Fruit fly (Drosophila melanogaster) whole organism, wandering third instar larva: Measurements from ENCODE around the gene CG4313.

ENCODE experiments used
- ey ChIP-seq: fragments of 200-800 bp; sonication (Bioruptor generic); optimal IDR thresholded peaks from 2 replicates; lab custom pipeline; 2016; ENCODE audit warnings: missing biosample characterization, missing genetic modification characterization
- rgr ChIP-seq: fragments of 200-800 bp; sonication (Bioruptor generic); optimal IDR thresholded peaks from 3 replicates; lab custom pipeline; 2016; ENCODE audit warnings: missing biosample characterization, mild to moderate bottlenecking, missing genetic modification characterization

DNA sequence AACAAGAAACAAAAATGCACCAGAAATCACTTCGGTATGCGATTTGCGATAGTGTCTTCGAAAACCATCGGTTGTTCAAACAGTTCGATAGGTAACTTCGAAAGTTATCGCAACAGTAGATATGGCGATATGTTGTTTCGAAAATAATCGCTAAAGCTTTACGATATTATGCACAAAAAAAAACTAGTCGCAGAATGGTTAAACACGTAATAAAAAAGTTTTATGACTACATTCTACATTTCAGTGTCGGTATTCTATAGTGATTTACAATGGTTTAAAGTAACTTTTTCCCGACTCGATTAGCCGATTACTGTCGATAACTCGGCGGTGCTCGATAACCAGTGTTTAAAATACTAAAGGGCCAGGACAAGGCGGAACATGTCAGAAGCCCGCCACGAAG lies 23.4 kb downstream of the CG4313 start, which contains the start of gene CG4281:
- TF ChIP-seq rgr (GFP tag; lab: Kevin White, UChicago), result no peak
- TF ChIP-seq ey (GFP tag; lab: Kevin White, UChicago), result no peak
